Worm (Caenorhabditis elegans) whole organism, young adult: ENCODE results near the gene T19B10.12.
A peak's percentile ranks its signal among the peaks of the same experiment; 100 is the strongest.

ENCODE experiments used
- B0019.2 ChIP-seq: fragments of 200-800 bp; sonication (Bioruptor generic); conservative IDR thresholded peaks from 2 replicates; pipeline ENCODE4 v1.3.6; 2022; ENCODE audit warnings: missing genetic modification reagents, missing genetic modification characterization, missing compliant biosample characterization
- B0336.3 ChIP-seq: fragments of 200-800 bp; sonication (Bioruptor generic); IDR thresholded peaks from 2 replicates; pipeline ENCODE4 v1.3.6; 2022; ENCODE audit warnings: missing genetic modification characterization, missing compliant biosample characterization
- D2030.7 ChIP-seq: fragments of 200-800 bp; sonication (Bioruptor generic); IDR thresholded peaks from 2 replicates; pipeline ENCODE4 v1.3.6; 2022; ENCODE audit warnings: missing genetic modification reagents, missing genetic modification characterization, missing compliant biosample characterization
- F33H1.4 ChIP-seq: fragments of 200-800 bp; sonication (Bioruptor generic); IDR thresholded peaks from 2 replicates; pipeline ENCODE4 v1.3.6; 2022; ENCODE audit warnings: missing genetic modification reagents, missing genetic modification characterization, missing compliant biosample characterization
- F37B4.10 ChIP-seq: fragments of 200-800 bp; sonication (Bioruptor generic); IDR thresholded peaks from 2 replicates; pipeline ENCODE4 v1.3.6; 2022; ENCODE audit warnings: missing genetic modification characterization, missing compliant biosample characterization
- F52B5.7 ChIP-seq: sonication (generic microtip); optimal IDR thresholded peaks from 2 replicates; lab custom pipeline; 2016; ENCODE audit warnings: mild to moderate bottlenecking, missing genetic modification characterization, missing compliant biosample characterization
- F57A8.1 ChIP-seq: fragments of 200-800 bp; sonication (Bioruptor generic); optimal IDR thresholded peaks from 2 replicates; lab custom pipeline; 2018; ENCODE audit warnings: mild to moderate bottlenecking, missing genetic modification characterization, moderate library complexity, missing compliant biosample characterization
- T07F8.4 ChIP-seq: sonication (generic microtip); optimal IDR thresholded peaks from 2 replicates; lab custom pipeline; 2016; ENCODE audit warnings: mild to moderate bottlenecking, missing genetic modification characterization, moderate library complexity, missing compliant biosample characterization
- T26A5.8 ChIP-seq: sonication (generic microtip); optimal IDR thresholded peaks from 2 replicates; lab custom pipeline; 2016; ENCODE audit warnings: missing genetic modification characterization, missing compliant biosample characterization
- Y53G8AR.9 ChIP-seq: fragments of 200-800 bp; sonication (Bioruptor generic); conservative IDR thresholded peaks from 2 replicates; pipeline ENCODE4 v1.3.6; 2022; ENCODE audit warnings: missing genetic modification reagents, missing genetic modification characterization, missing compliant biosample characterization
- Y67H2A.10 ChIP-seq: fragments of 200-800 bp; sonication (Bioruptor generic); conservative IDR thresholded peaks from 2 replicates; pipeline ENCODE4 v1.3.6; 2022; ENCODE audit warnings: missing genetic modification reagents, missing genetic modification characterization, missing compliant biosample characterization
- Y79H2A.3 ChIP-seq: fragments of 200-800 bp; sonication (Bioruptor generic); conservative IDR thresholded peaks from 2 replicates; pipeline ENCODE4 v1.3.6; 2022; ENCODE audit warnings: missing genetic modification reagents, missing genetic modification characterization, missing compliant biosample characterization
- ZK185.1 ChIP-seq: sonication (generic microtip); optimal IDR thresholded peaks from 2 replicates; lab custom pipeline; 2016; ENCODE audit warnings: mild to moderate bottlenecking, missing genetic modification characterization, missing compliant biosample characterization; ENCODE audit not compliant: poor library complexity, severe bottlenecking
- athp-1 ChIP-seq: sonication (generic microtip); optimal IDR thresholded peaks from 2 replicates; lab custom pipeline; 2017; ENCODE audit warnings: mild to moderate bottlenecking, missing genetic modification characterization, missing compliant biosample characterization
- attf-3 ChIP-seq: fragments of 200-800 bp; sonication (Bioruptor generic); conservative IDR thresholded peaks from 2 replicates; pipeline ENCODE4 v1.3.6; 2022; ENCODE audit warnings: missing genetic modification reagents, missing genetic modification characterization, missing compliant biosample characterization
- cebp-2 ChIP-seq: fragments of 200-800 bp; sonication (Bioruptor generic); IDR thresholded peaks from 2 replicates; pipeline ENCODE4 v1.3.6; 2022; ENCODE audit warnings: missing genetic modification characterization, missing compliant biosample characterization
- chd-7 ChIP-seq: sonication (generic microtip); optimal IDR thresholded peaks from 2 replicates; lab custom pipeline; 2016; ENCODE audit warnings: mild to moderate bottlenecking, missing genetic modification characterization, moderate library complexity, missing compliant biosample characterization
- egl-18 ChIP-seq: fragments of 200-800 bp; sonication (Bioruptor generic); IDR thresholded peaks from 2 replicates; pipeline ENCODE4 v1.3.6; 2022; ENCODE audit warnings: missing genetic modification reagents, missing genetic modification characterization, missing compliant biosample characterization
- ekl-4 ChIP-seq: fragments of 200-800 bp; sonication (Bioruptor generic); IDR thresholded peaks from 2 replicates; pipeline ENCODE4 v1.3.6; 2022; ENCODE audit warnings: missing genetic modification reagents, missing genetic modification characterization, missing compliant biosample characterization
- gei-17 ChIP-seq: fragments of 200-800 bp; sonication (Bioruptor generic); optimal IDR thresholded peaks from 2 replicates; lab custom pipeline; 2018; ENCODE audit warnings: mild to moderate bottlenecking, missing genetic modification characterization, missing compliant biosample characterization
- him-1 ChIP-seq: sonication (generic microtip); optimal IDR thresholded peaks from 2 replicates; lab custom pipeline; 2016; ENCODE audit warnings: missing genotype, missing genetic modification reagents, missing genetic modification characterization, missing compliant biosample characterization
- hlh-26 ChIP-seq: fragments of 200-800 bp; sonication (Bioruptor generic); conservative IDR thresholded peaks from 2 replicates; pipeline ENCODE4 v1.3.6; 2022; ENCODE audit warnings: missing genetic modification reagents, missing genetic modification characterization, missing compliant biosample characterization
- hsf-1 ChIP-seq: fragments of 200-800 bp; sonication (Bioruptor generic); IDR thresholded peaks from 2 replicates; pipeline ENCODE4 v1.3.6; 2022; ENCODE audit warnings: missing genetic modification reagents, missing genetic modification characterization, missing compliant biosample characterization
- lin-35 ChIP-seq, 3 experiments: fragments of 150-350 bp in 2 of 3; sonication (generic microtip) in 1 of 3; optimal IDR thresholded peaks; 2 replicates each; lab custom pipeline; 2014 to 2018; ENCODE audit warnings: missing biosample characterization in 3 of 3, missing genetic modification characterization in 3 of 3, missing genetic modification reagents in 3 of 3
- lin-54 ChIP-seq: fragments of 200-800 bp; sonication (Bioruptor generic); optimal IDR thresholded peaks from 2 replicates; lab custom pipeline; 2018; ENCODE audit warnings: mild to moderate bottlenecking, missing genetic modification characterization, missing compliant biosample characterization
- madf-3 ChIP-seq: fragments of 200-800 bp; sonication (Bioruptor generic); IDR thresholded peaks from 2 replicates; pipeline ENCODE4 v1.3.6; 2022; ENCODE audit warnings: missing genetic modification reagents, missing genetic modification characterization, missing compliant biosample characterization
- madf-6 ChIP-seq: fragments of 200-800 bp; sonication (Bioruptor generic); IDR thresholded peaks from 2 replicates; pipeline ENCODE4 v1.3.6; 2022; ENCODE audit warnings: missing genetic modification reagents, missing genetic modification characterization, missing compliant biosample characterization
- madf-8 ChIP-seq: fragments of 200-800 bp; sonication (Bioruptor generic); conservative IDR thresholded peaks from 2 replicates; pipeline ENCODE4 v1.3.6; 2022; ENCODE audit warnings: missing genetic modification reagents, missing genetic modification characterization, missing compliant biosample characterization
- mxl-1 ChIP-seq: sonication (generic microtip); optimal IDR thresholded peaks from 2 replicates; lab custom pipeline; 2016; ENCODE audit warnings: missing genetic modification characterization, missing compliant biosample characterization
- nfya-2 ChIP-seq: fragments of 200-800 bp; sonication (Bioruptor generic); IDR thresholded peaks from 2 replicates; pipeline ENCODE4 v1.3.6; 2022; ENCODE audit warnings: missing genetic modification reagents, missing genetic modification characterization, missing compliant biosample characterization
- nfyb-1 ChIP-seq: fragments of 200-800 bp; sonication (Bioruptor generic); IDR thresholded peaks from 2 replicates; pipeline ENCODE4 v1.3.6; 2022; ENCODE audit warnings: missing genetic modification reagents, missing genetic modification characterization, missing compliant biosample characterization
- nhr-120 ChIP-seq: fragments of 200-800 bp; sonication (Bioruptor generic); IDR thresholded peaks from 2 replicates; pipeline ENCODE4 v1.3.6; 2022; ENCODE audit warnings: missing genetic modification characterization, missing compliant biosample characterization
- nhr-179 ChIP-seq: sonication (generic microtip); optimal IDR thresholded peaks from 2 replicates; lab custom pipeline; 2016; ENCODE audit warnings: mild to moderate bottlenecking, missing genetic modification characterization, missing compliant biosample characterization
- nhr-27 ChIP-seq: fragments of 200-800 bp; sonication (Bioruptor generic); optimal IDR thresholded peaks from 2 replicates; lab custom pipeline; 2018; ENCODE audit warnings: mild to moderate bottlenecking, missing genetic modification characterization, moderate library complexity, missing compliant biosample characterization
- pbrm-1 ChIP-seq: fragments of 200-800 bp; sonication (Bioruptor generic); IDR thresholded peaks from 2 replicates; pipeline ENCODE4 v1.3.6; 2022; ENCODE audit warnings: missing genetic modification reagents, missing genetic modification characterization, missing compliant biosample characterization
- rcor-1 ChIP-seq: fragments of 200-800 bp; sonication (Bioruptor generic); IDR thresholded peaks from 2 replicates; pipeline ENCODE4 v1.3.6; 2022; ENCODE audit warnings: missing genetic modification reagents, missing genetic modification characterization, missing compliant biosample characterization
- snpc-1.1 ChIP-seq: sonication (generic microtip); optimal IDR thresholded peaks from 2 replicates; lab custom pipeline; 2017; ENCODE audit warnings: missing genetic modification characterization, mild to moderate bottlenecking, missing compliant biosample characterization, antibody characterized with exemption, moderate library complexity, missing genotype, missing genetic modification reagents; ENCODE audit not compliant: insufficient read depth
- snpc-1.3 ChIP-seq: sonication (generic microtip); optimal IDR thresholded peaks from 2 replicates; lab custom pipeline; 2017; ENCODE audit warnings: missing genetic modification characterization, mild to moderate bottlenecking, missing compliant biosample characterization, antibody characterized with exemption, moderate library complexity, missing genotype, missing genetic modification reagents; ENCODE audit not compliant: insufficient read depth
- snpc-4 ChIP-seq, 5 experiments: fragments of 150-350 bp in 1 of 5; sonication (generic microtip) in 4 of 5; optimal IDR thresholded peaks; 2 replicates each; lab custom pipeline; 2014 to 2018; ENCODE audit warnings: missing genetic modification characterization in 5 of 5, missing biosample characterization in 3 of 5, antibody characterized with exemption in 2 of 5, mild to moderate bottlenecking in 2 of 5, missing compliant biosample characterization in 2 of 5, missing genotype in 2 of 5, moderate library complexity in 2 of 5, missing genetic modification reagents in 1 of 5
- somi-1 ChIP-seq: fragments of 200-800 bp; sonication (Bioruptor generic); optimal IDR thresholded peaks from 2 replicates; lab custom pipeline; 2018; ENCODE audit warnings: mild to moderate bottlenecking, missing genetic modification characterization, missing compliant biosample characterization
- tlf-1 ChIP-seq: fragments of 200-800 bp; sonication (Bioruptor generic); optimal IDR thresholded peaks from 2 replicates; lab custom pipeline; 2018; ENCODE audit warnings: mild to moderate bottlenecking, missing genetic modification characterization, missing compliant biosample characterization
- unc-62 ChIP-seq: fragments of 150-350 bp; optimal IDR thresholded peaks from 2 replicates; lab custom pipeline; 2014; ENCODE audit warnings: missing biosample characterization, missing genetic modification reagents, missing genetic modification characterization
- zim-3 ChIP-seq: sonication (generic microtip); optimal IDR thresholded peaks from 2 replicates; lab custom pipeline; 2017; ENCODE audit warnings: mild to moderate bottlenecking, missing genetic modification characterization, moderate library complexity, missing compliant biosample characterization
- ztf-18 ChIP-seq: sonication (generic microtip); optimal IDR thresholded peaks from 2 replicates; lab custom pipeline; 2016; ENCODE audit warnings: missing genotype, mild to moderate bottlenecking, missing genetic modification characterization, missing compliant biosample characterization
- ztf-28 ChIP-seq: fragments of 200-800 bp; sonication (Bioruptor generic); IDR thresholded peaks from 2 replicates; pipeline ENCODE4 v1.3.6; 2022; ENCODE audit warnings: missing genetic modification reagents, missing genetic modification characterization, missing compliant biosample characterization
- ztf-3 ChIP-seq: fragments of 200-800 bp; sonication (Bioruptor generic); optimal IDR thresholded peaks from 2 replicates; lab custom pipeline; 2018; ENCODE audit warnings: mild to moderate bottlenecking, missing genetic modification characterization, missing compliant biosample characterization
- ztf-6 ChIP-seq: fragments of 200-800 bp; sonication (Bioruptor generic); IDR thresholded peaks from 2 replicates; pipeline ENCODE4 v1.3.6; 2022; ENCODE audit warnings: missing genetic modification reagents, missing genetic modification characterization, missing compliant biosample characterization

The T19B10.12 gene

DNA sequence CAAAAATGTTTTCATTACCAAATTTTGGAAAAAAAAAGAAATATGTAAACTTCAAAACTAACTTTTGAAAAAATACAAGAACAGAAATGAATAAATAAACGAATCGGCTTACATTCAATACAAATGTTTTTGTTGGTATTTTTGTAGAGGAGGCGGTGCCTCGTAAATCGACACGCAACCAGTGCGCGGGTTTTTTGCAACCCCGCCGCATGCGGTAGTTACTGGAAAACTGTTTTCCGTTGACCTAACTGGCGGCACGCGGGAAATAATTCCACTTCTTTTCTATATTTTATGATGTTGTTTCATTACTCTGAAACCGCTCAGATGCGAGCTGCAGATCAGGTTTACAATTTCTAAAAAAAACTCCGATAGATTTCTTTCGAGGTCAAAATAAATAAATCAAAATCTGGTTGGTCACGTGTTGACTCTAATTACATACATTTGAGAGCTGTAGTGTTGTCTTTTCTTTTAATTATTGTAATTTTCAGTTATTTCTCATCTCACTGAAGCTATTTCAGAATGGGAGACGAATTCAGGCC, 11.6 kb upstream of the T19B10.12 start, which contains the start of the genes dvc-1 and ima-1 (continued):
- TF ChIP-seq him-1 (tag; lab: Kevin White, UChicago), result peak; percentile 66
- TF ChIP-seq snpc-4 (GFP tag; optimal IDR thresholded peaks at IDR 0.05; lab: Kevin White, UChicago), result peak; percentile 45
- peak; percentile 38 to 79 (median 64) for TF ChIP-seq snpc-4 (tag; optimal IDR thresholded peaks at IDR 0.05; lab: Kevin White, UChicago)
- 0 out of 2 replicates have a peak, but pooled peaks have one; percentile 43 for TF ChIP-seq ztf-28 (GFP tag; lab: Robert Waterston, UW)
- TF ChIP-seq T07F8.4, result no peak
- TF ChIP-seq nfya-2 (GFP tag; lab: Robert Waterston, UW), result no peak
- no peak for TF ChIP-seq nhr-179 (tag; lab: Kevin White, UChicago)
- peak; percentile 37 for TF ChIP-seq snpc-1.1 (tag; lab: Kevin White, UChicago)
- no peak for TF ChIP-seq mxl-1 (tag; lab: Kevin White, UChicago)
- TF ChIP-seq nhr-120 (GFP tag; lab: Robert Waterston, UW), result no peak
- TF ChIP-seq attf-3, result peak; percentile 60; the same call in 1 of the 2 replicates
- peak; percentile 84 for TF ChIP-seq lin-54 (GFP tag; lab: Kevin White, UChicago)
- TF ChIP-seq hsf-1 (GFP tag; lab: Robert Waterston, UW), result peak; percentile 85; the same call in 1 of the 2 replicates
- no peak for TF ChIP-seq chd-7 (tag; lab: Kevin White, UChicago)
- TF ChIP-seq B0336.3 (GFP tag; lab: Robert Waterston, UW), result peak; percentile 92
- TF ChIP-seq somi-1 (GFP tag; lab: Kevin White, UChicago), result no peak
- TF ChIP-seq T26A5.8 (tag; lab: Kevin White, UChicago), result no peak
- peak; percentile 60 for TF ChIP-seq pbrm-1
- TF ChIP-seq madf-3, result peak; percentile 92
- peak; percentile 91 for TF ChIP-seq D2030.7 (GFP tag; lab: Robert Waterston, UW)
- no peak for TF ChIP-seq ZK185.1
- TF ChIP-seq nhr-27, result no peak
- peak; percentile 90 for TF ChIP-seq rcor-1 (GFP tag; lab: Robert Waterston, UW)
- peak; percentile 93 for TF ChIP-seq madf-8 (GFP tag; lab: Robert Waterston, UW)
- no peak for TF ChIP-seq hlh-26 (GFP tag; lab: Robert Waterston, UW)
- peak; percentile 77 for TF ChIP-seq Y67H2A.10
- TF ChIP-seq F33H1.4, result peak; percentile 81
- TF ChIP-seq ztf-3 (GFP tag; lab: Kevin White, UChicago), result no peak
- no peak for TF ChIP-seq snpc-1.3 (tag; lab: Kevin White, UChicago)
- TF ChIP-seq athp-1 (tag; lab: Kevin White, UChicago), result peak; percentile 80
- TF ChIP-seq F57A8.1 (GFP tag; lab: Kevin White, UChicago), result no peak
- no peak for TF ChIP-seq zim-3 (tag; lab: Kevin White, UChicago)
- no peak for TF ChIP-seq ztf-6 (GFP tag; lab: Robert Waterston, UW)
- peak; percentile 89 for TF ChIP-seq tlf-1 (GFP tag; lab: Kevin White, UChicago)
- TF ChIP-seq Y79H2A.3 (GFP tag; lab: Robert Waterston, UW), result peak; percentile 55; the same call in 1 of the 2 replicates
- TF ChIP-seq egl-18 (GFP tag; lab: Robert Waterston, UW), result no peak
- TF ChIP-seq F52B5.7 (tag; lab: Kevin White, UChicago), result no peak
- TF ChIP-seq F37B4.10 (GFP tag; lab: Robert Waterston, UW), result 0 out of 2 replicates have a peak, but pooled peaks have one; percentile 49
- no peak for TF ChIP-seq gei-17 (GFP tag; lab: Kevin White, UChicago)
- TF ChIP-seq nfyb-1, result 0 out of 2 replicates have a peak, but pooled peaks have one; percentile 14
- peak; percentile 98 for TF ChIP-seq madf-6 (GFP tag; lab: Robert Waterston, UW)
- peak; percentile 60 for TF ChIP-seq Y53G8AR.9 (GFP tag; lab: Robert Waterston, UW)
- TF ChIP-seq lin-35 (GFP tag; optimal IDR thresholded peaks at IDR 0.05; lab: Kevin White, UChicago), result peak; percentile 8 to 59 (median 43)
- peak; percentile 67 for TF ChIP-seq ztf-18 (tag; lab: Kevin White, UChicago)
- no peak for TF ChIP-seq cebp-2
- no peak for TF ChIP-seq unc-62 (GFP tag; lab: Kevin White, UChicago)
- peak; percentile 84 for TF ChIP-seq ekl-4 (GFP tag; lab: Robert Waterston, UW)
- TF ChIP-seq B0019.2, result peak; percentile 69
